Fruit fly (Drosophila melanogaster) whole organism, prepupa: ENCODE measurements around the gene CG6418.
A peak's percentile ranks its signal among the peaks of the same experiment; 100 is the strongest.

Experiments
- Blimp-1 ChIP-seq: fragments of 200-800 bp; sonication (Bioruptor generic); optimal IDR thresholded peaks from 3 replicates; lab custom pipeline; 2017; ENCODE audit warnings: missing biosample characterization, missing genetic modification characterization, mild to moderate bottlenecking, moderate library complexity, missing genetic modification reagents
- CG10669 ChIP-seq: fragments of 200-800 bp; sonication (Bioruptor generic); optimal IDR thresholded peaks from 3 replicates; lab custom pipeline; 2018; ENCODE audit warnings: missing biosample characterization, mild to moderate bottlenecking, missing genetic modification characterization, moderate library complexity
- CG11294 ChIP-seq: fragments of 200-800 bp; sonication (Bioruptor generic); IDR thresholded peaks from 2 replicates; pipeline ENCODE4 v1.3.6; 2022; ENCODE audit warnings: missing biosample characterization, missing genetic modification characterization
- CG11762 ChIP-seq: fragments of 200-800 bp; sonication (Bioruptor generic); optimal IDR thresholded peaks from 3 replicates; lab custom pipeline; 2016; ENCODE audit warnings: missing biosample characterization, missing genetic modification characterization; ENCODE audit not compliant: insufficient read depth
- CG15336 ChIP-seq: fragments of 200-800 bp; sonication (Bioruptor generic); IDR thresholded peaks from 2 replicates; pipeline ENCODE4 v1.3.6; 2022; ENCODE audit warnings: missing biosample characterization, missing genetic modification characterization
- CG1621 ChIP-seq: fragments of 200-800 bp; sonication (Bioruptor generic); optimal IDR thresholded peaks from 3 replicates; lab custom pipeline; 2018; ENCODE audit warnings: missing biosample characterization, mild to moderate bottlenecking, missing genetic modification characterization
- CG32006 ChIP-seq: fragments of 200-800 bp; sonication (Bioruptor generic); optimal IDR thresholded peaks from 3 replicates; lab custom pipeline; 2017; ENCODE audit warnings: missing biosample characterization, mild to moderate bottlenecking, missing genetic modification characterization
- CG3919 ChIP-seq: fragments of 200-800 bp; sonication (Bioruptor generic); optimal IDR thresholded peaks from 3 replicates; lab custom pipeline; 2016; ENCODE audit warnings: missing biosample characterization, missing genetic modification characterization
- CG6163 ChIP-seq: fragments of 200-800 bp; sonication (Bioruptor generic); IDR thresholded peaks from 3 replicates; pipeline ENCODE4 v1.3.6; 2022; ENCODE audit warnings: missing biosample characterization, missing genetic modification characterization
- CG6854 ChIP-seq: fragments of 200-800 bp; sonication (Bioruptor generic); optimal IDR thresholded peaks from 2 replicates; lab custom pipeline; 2017; ENCODE audit warnings: missing biosample characterization, mild to moderate bottlenecking, missing genetic modification characterization
- CG7368 ChIP-seq: fragments of 200-800 bp; sonication (Bioruptor generic); optimal IDR thresholded peaks from 3 replicates; lab custom pipeline; 2016; ENCODE audit warnings: missing biosample characterization, missing genetic modification characterization
- CG8119 ChIP-seq: fragments of 200-800 bp; sonication (Bioruptor generic); IDR thresholded peaks from 3 replicates; pipeline ENCODE4 v1.3.6; 2022; ENCODE audit warnings: missing biosample characterization, missing genetic modification characterization
- CG8319 ChIP-seq: fragments of 200-800 bp; sonication (Bioruptor generic); optimal IDR thresholded peaks from 3 replicates; lab custom pipeline; 2016; ENCODE audit warnings: missing biosample characterization, missing genetic modification characterization
- Eip78C ChIP-seq: fragments of 200-800 bp; sonication (Bioruptor generic); peaks from one replicate; lab custom pipeline; 2016; ENCODE audit warnings: missing biosample characterization, missing genetic modification characterization
- Hr4 ChIP-seq: fragments of 200-800 bp; sonication (Bioruptor generic); optimal IDR thresholded peaks from 3 replicates; lab custom pipeline; 2016; ENCODE audit warnings: missing biosample characterization, missing genetic modification characterization
- Met ChIP-seq: fragments of 200-800 bp; sonication (Bioruptor generic); optimal IDR thresholded peaks from 3 replicates; lab custom pipeline; 2016; ENCODE audit warnings: missing biosample characterization, missing genetic modification characterization
- Sox14 ChIP-seq: fragments of 200-800 bp; sonication (Bioruptor generic); optimal IDR thresholded peaks from 3 replicates; lab custom pipeline; 2016; ENCODE audit warnings: missing biosample characterization, missing genetic modification characterization
- acj6 ChIP-seq: fragments of 200-800 bp; sonication (Bioruptor generic); optimal IDR thresholded peaks from 3 replicates; lab custom pipeline; 2016; ENCODE audit warnings: missing biosample characterization, missing genetic modification characterization
- cyc ChIP-seq: fragments of 200-800 bp; sonication (Bioruptor generic); optimal IDR thresholded peaks from 3 replicates; lab custom pipeline; 2016; ENCODE audit warnings: missing biosample characterization, missing genetic modification characterization
- dsx ChIP-seq: fragments of 200-800 bp; optimal IDR thresholded peaks from 3 replicates; lab custom pipeline; 2019; ENCODE audit warnings: missing biosample characterization, mild to moderate bottlenecking, missing genetic modification characterization, moderate library complexity; ENCODE audit not compliant: poor library complexity, severe bottlenecking
- eg ChIP-seq: fragments of 200-800 bp; sonication (Bioruptor generic); IDR thresholded peaks from 3 replicates; pipeline ENCODE4 v1.3.6; 2022; ENCODE audit warnings: missing biosample characterization, missing genetic modification characterization
- fd59A ChIP-seq: fragments of 200-800 bp; sonication (Bioruptor generic); optimal IDR thresholded peaks from 2 replicates; lab custom pipeline; 2017; ENCODE audit warnings: missing biosample characterization, mild to moderate bottlenecking, missing genetic modification characterization, missing genetic modification reagents
- fd85E ChIP-seq: fragments of 200-800 bp; sonication (Bioruptor generic); optimal IDR thresholded peaks from 3 replicates; lab custom pipeline; 2016; ENCODE audit warnings: missing biosample characterization, missing genetic modification characterization
- fkh ChIP-seq: fragments of 200-800 bp; sonication (Bioruptor generic); optimal IDR thresholded peaks from 3 replicates; lab custom pipeline; 2017; ENCODE audit warnings: missing biosample characterization, mild to moderate bottlenecking, missing genetic modification characterization, moderate library complexity
- pdm3 ChIP-seq: fragments of 200-800 bp; sonication (Bioruptor generic); optimal IDR thresholded peaks from 3 replicates; lab custom pipeline; 2016; ENCODE audit warnings: missing biosample characterization, missing genetic modification characterization
- salr ChIP-seq, 2 experiments: fragments of 200-800 bp; sonication (Bioruptor generic); optimal IDR thresholded peaks; 3 replicates each; lab custom pipeline; 2016 to 2018; ENCODE audit warnings: missing biosample characterization in 2 of 2, missing genetic modification characterization in 2 of 2, mild to moderate bottlenecking in 1 of 2
- spab ChIP-seq: fragments of 200-800 bp; sonication (Bioruptor generic); optimal IDR thresholded peaks from 2 replicates; lab custom pipeline; 2017; ENCODE audit warnings: missing biosample characterization, mild to moderate bottlenecking, missing genetic modification characterization, missing genetic modification reagents
- svp ChIP-seq: fragments of 200-800 bp; sonication (Bioruptor generic); peaks from one replicate; lab custom pipeline; 2016; ENCODE audit warnings: missing biosample characterization, missing genetic modification characterization
- topi ChIP-seq: fragments of 200-800 bp; sonication (Bioruptor generic); optimal IDR thresholded peaks from 3 replicates; lab custom pipeline; 2016; ENCODE audit warnings: missing biosample characterization, missing genetic modification characterization
- vri ChIP-seq: fragments of 200-800 bp; sonication (Bioruptor generic); optimal IDR thresholded peaks from 3 replicates; lab custom pipeline; 2016; ENCODE audit warnings: missing biosample characterization, mild to moderate bottlenecking, missing genetic modification characterization

Gene CG6418

dm6 chr3L:10851853-10852346 is 26.9 kb downstream of the CG6418 start (continued):
- TF ChIP-seq spab (peak; percentile 67), Sox14 (peak; percentile 73), Blimp-1 (GFP tag; lab: Kevin White, UChicago) (peak; percentile 45), fd85E (no peak), eg (GFP tag; lab: Robert Waterston, UW) (no peak), Hr4 (GFP tag; lab: Kevin White, UChicago) (peak; percentile 72), topi (peak; percentile 86), cyc (GFP tag; lab: Kevin White, UChicago) (peak; percentile 61), CG10669 (GFP tag; lab: Kevin White, UChicago) (peak; percentile 72), vri (GFP tag; lab: Kevin White, UChicago) (no peak), CG8319 (GFP tag; lab: Kevin White, UChicago) (peak; percentile 39), CG1621 (no peak), CG7368 (GFP tag; lab: Kevin White, UChicago) (no peak), CG11762 (peak; percentile 71), CG11294 (GFP tag; lab: Robert Waterston, UW) (no peak)
- TF ChIP-seq, all 60 proteins: peak for 44

- TF ChIP-seq CG3919 (GFP tag; lab: Kevin White, UChicago) (no peak), CG6854 (GFP tag; lab: Kevin White, UChicago) (peak; percentile 83), CG8119 (GFP tag; lab: Robert Waterston, UW) (0 out of 3 replicates have a peak, but pooled peaks have one; percentile 11), CG1621 (peak; percentile 42)
These were observed 27.6 kb downstream of the CG6418 start for dm6 chr3L:10851107-10851762.

- TF ChIP-seq CG6163 (0 out of 3 replicates have a peak, but pooled peaks have one; percentile 24), acj6 (GFP tag; lab: Kevin White, UChicago) (no peak), vri (GFP tag; lab: Kevin White, UChicago) (no peak), dsx (GFP tag; lab: Kevin White, UChicago) (peak; percentile 0), pdm3 (GFP tag; lab: Kevin White, UChicago) (peak; percentile 14), salr (GFP tag; optimal IDR thresholded peaks at IDR 0.05; lab: Kevin White, UChicago) (peak in 1 of 2 experiments; percentile 4), Hr4 (GFP tag; lab: Kevin White, UChicago) (peak; percentile 7), fkh (GFP tag; lab: Kevin White, UChicago) (peak; percentile 56), Eip78C (GFP tag; lab: Kevin White, UChicago) (peak; percentile 58), Met (no peak), svp (peak; percentile 42), CG32006 (GFP tag; lab: Kevin White, UChicago) (peak; percentile 6), eg (GFP tag; lab: Robert Waterston, UW) (0 out of 3 replicates have a peak, but pooled peaks have one; percentile 36), CG7368 (GFP tag; lab: Kevin White, UChicago) (no peak), CG8119 (GFP tag; lab: Robert Waterston, UW) (no peak), Blimp-1 (GFP tag; lab: Kevin White, UChicago) (peak; percentile 9)
These were observed 29.1 kb downstream of the CG6418 start for dm6 chr3L:10849620-10850302.

- peak; percentile 5 for TF ChIP-seq dsx (GFP tag; lab: Kevin White, UChicago)
- TF ChIP-seq CG11762, result no peak
- TF ChIP-seq svp, result peak; percentile 46
- no peak for TF ChIP-seq fd59A (GFP tag; lab: Kevin White, UChicago)
- peak; percentile 15 for TF ChIP-seq Eip78C (GFP tag; lab: Kevin White, UChicago)
- TF ChIP-seq CG15336 (GFP tag; lab: Robert Waterston, UW), result no peak
- 0 out of 3 replicates have a peak, but pooled peaks have one; percentile 16 for TF ChIP-seq CG6163
These were observed 30.0 kb downstream of the CG6418 start for dm6 chr3L:10848712-10849377.
